Fruit fly (Drosophila melanogaster) whole organism, prepupa: Measurements from ENCODE around the gene Sik2.

Experiments
- Blimp-1 ChIP-seq: fragments of 200-800 bp; sonication (Bioruptor generic); optimal IDR thresholded peaks from 3 replicates; lab custom pipeline; 2017; ENCODE audit warnings: missing biosample characterization, missing genetic modification characterization, mild to moderate bottlenecking, moderate library complexity, missing genetic modification reagents
- CG16779 ChIP-seq: fragments of 200-800 bp; sonication (Bioruptor generic); optimal IDR thresholded peaks from 3 replicates; lab custom pipeline; 2017; ENCODE audit warnings: missing biosample characterization, mild to moderate bottlenecking, missing genetic modification characterization
- CG6792 ChIP-seq: fragments of 200-800 bp; sonication (Bioruptor generic); optimal IDR thresholded peaks from 3 replicates; lab custom pipeline; 2016; ENCODE audit warnings: missing biosample characterization, missing genetic modification characterization
- CG8319 ChIP-seq: fragments of 200-800 bp; sonication (Bioruptor generic); optimal IDR thresholded peaks from 3 replicates; lab custom pipeline; 2016; ENCODE audit warnings: missing biosample characterization, missing genetic modification characterization
- Hr39 ChIP-seq: fragments of 200-800 bp; sonication (Bioruptor generic); optimal IDR thresholded peaks from 2 replicates; lab custom pipeline; 2016; ENCODE audit warnings: missing biosample characterization, missing genetic modification characterization
- Smox ChIP-seq: fragments of 200-800 bp; sonication (Bioruptor generic); optimal IDR thresholded peaks from 3 replicates; lab custom pipeline; 2016; ENCODE audit warnings: missing biosample characterization, missing genetic modification characterization
- dsx ChIP-seq: fragments of 200-800 bp; optimal IDR thresholded peaks from 3 replicates; lab custom pipeline; 2019; ENCODE audit warnings: missing biosample characterization, mild to moderate bottlenecking, missing genetic modification characterization, moderate library complexity; ENCODE audit not compliant: poor library complexity, severe bottlenecking
- pdm3 ChIP-seq: fragments of 200-800 bp; sonication (Bioruptor generic); optimal IDR thresholded peaks from 3 replicates; lab custom pipeline; 2016; ENCODE audit warnings: missing biosample characterization, missing genetic modification characterization
- spab ChIP-seq: fragments of 200-800 bp; sonication (Bioruptor generic); optimal IDR thresholded peaks from 2 replicates; lab custom pipeline; 2017; ENCODE audit warnings: missing biosample characterization, mild to moderate bottlenecking, missing genetic modification characterization, missing genetic modification reagents

DNA sequence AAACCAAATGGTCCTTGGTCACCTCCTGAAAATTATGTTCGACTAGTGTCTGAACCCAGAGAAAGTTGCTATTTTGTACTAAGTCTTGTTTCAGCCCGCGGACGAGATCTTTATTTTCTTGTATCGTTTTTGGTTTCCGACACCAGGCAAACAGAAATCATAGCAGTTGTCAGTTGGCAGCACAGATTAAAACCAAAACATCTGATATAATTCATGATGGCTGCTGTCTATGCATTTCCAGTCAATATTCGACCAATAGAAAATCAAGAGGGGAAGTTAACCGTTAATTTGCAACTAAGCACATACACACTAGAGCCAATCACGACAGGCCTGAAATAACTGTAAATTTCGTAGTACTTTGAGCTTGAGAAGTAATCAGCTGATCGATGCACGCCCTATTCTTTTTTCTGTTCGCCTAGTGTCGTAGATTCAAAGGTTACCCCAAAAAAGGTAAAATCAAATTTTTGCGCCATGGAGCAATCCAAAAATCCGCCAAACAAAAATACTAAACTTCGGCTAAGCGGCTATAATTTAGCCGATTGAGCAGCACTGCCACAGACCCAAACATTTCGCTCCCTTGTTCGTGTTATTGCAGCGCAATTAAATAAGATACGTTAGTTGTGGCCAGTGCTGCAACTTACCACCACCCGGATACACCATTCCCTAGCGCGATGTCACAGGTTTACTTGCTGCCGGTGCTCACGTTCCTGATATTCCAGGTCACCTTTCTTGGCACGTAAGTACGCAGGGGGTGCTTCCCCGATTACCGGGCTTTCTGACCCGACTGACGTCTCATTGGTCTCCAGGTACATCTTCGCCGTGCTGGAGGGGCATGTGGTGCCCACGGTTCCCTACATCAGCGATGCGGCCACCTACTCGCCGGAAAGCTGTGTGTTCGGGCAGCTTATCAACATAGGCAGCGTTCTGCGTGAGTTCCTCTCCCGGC is 15.0 kb upstream of the Sik2 start, which contains the start of gene CG4025:
- TF ChIP-seq Smox (GFP tag; lab: Kevin White, UChicago) (no peak), dsx (GFP tag; lab: Kevin White, UChicago) (no peak), pdm3 (GFP tag; lab: Kevin White, UChicago) (no peak), CG16779 (tag; lab: Kevin White, UChicago) (no peak), Blimp-1 (GFP tag; lab: Kevin White, UChicago) (no peak), CG6792 (GFP tag; lab: Kevin White, UChicago) (no peak), Hr39 (GFP tag; lab: Kevin White, UChicago) (no peak), CG8319 (GFP tag; lab: Kevin White, UChicago) (no peak), spab (GFP tag; lab: Kevin White, UChicago) (no peak)
